Worm (Caenorhabditis elegans) whole organism, L4/young adult: ENCODE data around the gene srj-52.

ENCODE experiments used
- W03F9.2 ChIP-seq: fragments of 150-350 bp; optimal IDR thresholded peaks from 2 replicates; lab custom pipeline; 2014; ENCODE audit warnings: missing biosample characterization, missing genetic modification characterization
- him-1 ChIP-seq: sonication (generic microtip); optimal IDR thresholded peaks from 2 replicates; lab custom pipeline; 2016; ENCODE audit warnings: missing genotype, missing genetic modification reagents, missing genetic modification characterization, missing compliant biosample characterization

- TF ChIP-seq him-1 (tag; lab: Kevin White, UChicago) (no peak), W03F9.2 (tag; lab: Kevin White, UChicago) (no peak)
These were observed 1.2 kb downstream of the srj-52 start, which contains the start of gene srj-53 for ce11 chrV:694625-695024.
